Fruit fly (Drosophila melanogaster) whole organism, embryonic: ENCODE results near the gene scat.
A peak's percentile ranks its signal among the peaks of the same experiment; 100 is the strongest.

Experiments
- Bgb ChIP-seq: fragments of 200-800 bp; sonication (Bioruptor generic); IDR thresholded peaks from 2 replicates; pipeline ENCODE4 v1.3.6; 2022; ENCODE audit warnings: missing biosample characterization, missing genetic modification characterization; ENCODE audit not compliant: partially characterized antibody
- BtbVII ChIP-seq: fragments of 200-800 bp; sonication (Bioruptor generic); optimal IDR thresholded peaks from 3 replicates; lab custom pipeline; 2017; ENCODE audit warnings: missing biosample characterization, mild to moderate bottlenecking, missing genetic modification characterization
- CG10366 ChIP-seq: fragments of 200-800 bp; sonication (Bioruptor generic); IDR thresholded peaks from 2 replicates; pipeline ENCODE4 v1.3.6; 2022; ENCODE audit warnings: missing biosample characterization, missing genetic modification characterization
- CG11723 ChIP-seq: fragments of 200-800 bp; sonication (Bioruptor generic); optimal IDR thresholded peaks from 2 replicates; lab custom pipeline; 2017; ENCODE audit warnings: missing biosample characterization, mild to moderate bottlenecking, missing genetic modification characterization
- CG12236 ChIP-seq: fragments of 200-800 bp; sonication (Bioruptor generic); optimal IDR thresholded peaks from 2 replicates; lab custom pipeline; 2016; ENCODE audit warnings: missing biosample characterization, missing genetic modification characterization
- CG12769 ChIP-seq: fragments of 200-800 bp; sonication (Bioruptor generic); optimal IDR thresholded peaks from 2 replicates; lab custom pipeline; 2019; ENCODE audit warnings: missing biosample characterization, mild to moderate bottlenecking, missing genetic modification characterization, moderate library complexity
- CG13123 ChIP-seq: fragments of 200-800 bp; sonication (Bioruptor generic); optimal IDR thresholded peaks from 2 replicates; lab custom pipeline; 2016; ENCODE audit warnings: missing biosample characterization, missing genetic modification characterization
- CG13287 ChIP-seq: fragments of 200-800 bp; sonication (Bioruptor generic); IDR thresholded peaks from 2 replicates; pipeline ENCODE4 v1.3.6; 2022; ENCODE audit warnings: missing biosample characterization, missing genetic modification characterization; ENCODE audit not compliant: partially characterized antibody
- CG15269 ChIP-seq: fragments of 200-800 bp; sonication (Bioruptor generic); optimal IDR thresholded peaks from 2 replicates; lab custom pipeline; 2018; ENCODE audit warnings: missing biosample characterization, mild to moderate bottlenecking, missing genetic modification characterization, moderate library complexity
- CG17385 ChIP-seq: fragments of 200-800 bp; sonication (Bioruptor generic); optimal IDR thresholded peaks from 3 replicates; lab custom pipeline; 2018; ENCODE audit warnings: missing biosample characterization, mild to moderate bottlenecking, missing genetic modification characterization
- CG2199 ChIP-seq: fragments of 200-800 bp; sonication (Bioruptor generic); IDR thresholded peaks from 3 replicates; pipeline ENCODE4 v1.3.6; 2022; ENCODE audit warnings: missing biosample characterization, missing genetic modification characterization
- CG30403 ChIP-seq: fragments of 200-800 bp; sonication (Bioruptor generic); optimal IDR thresholded peaks from 3 replicates; lab custom pipeline; 2016; ENCODE audit warnings: missing biosample characterization, missing genetic modification characterization
- CG30431 ChIP-seq: fragments of 200-800 bp; sonication (Bioruptor generic); optimal IDR thresholded peaks from 2 replicates; lab custom pipeline; 2017; ENCODE audit warnings: missing biosample characterization, missing genetic modification characterization
- CG31388 ChIP-seq: fragments of 200-800 bp; sonication (Bioruptor generic); optimal IDR thresholded peaks from 2 replicates; lab custom pipeline; 2016; ENCODE audit warnings: missing biosample characterization, missing genetic modification characterization
- CG4328 ChIP-seq: fragments of 200-800 bp; sonication (Bioruptor generic); optimal IDR thresholded peaks from 3 replicates; lab custom pipeline; 2017; ENCODE audit warnings: missing biosample characterization, missing genetic modification reagents, missing genetic modification characterization
- CG4854 ChIP-seq: fragments of 200-800 bp; sonication (Bioruptor generic); optimal IDR thresholded peaks from 2 replicates; lab custom pipeline; 2016; ENCODE audit warnings: missing biosample characterization, missing genetic modification characterization, inconsistent platforms
- CG6765 ChIP-seq: fragments of 200-800 bp; sonication (Bioruptor generic); optimal IDR thresholded peaks from 3 replicates; lab custom pipeline; 2017; ENCODE audit warnings: missing biosample characterization, mild to moderate bottlenecking, missing genetic modification characterization
- CG7928 ChIP-seq: fragments of 200-800 bp; sonication (Bioruptor generic); optimal IDR thresholded peaks from 2 replicates; lab custom pipeline; 2017; ENCODE audit warnings: missing biosample characterization, mild to moderate bottlenecking, missing genetic modification characterization
- CG8359 ChIP-seq: fragments of 200-800 bp; sonication (Bioruptor generic); optimal IDR thresholded peaks from 2 replicates; lab custom pipeline; 2017; ENCODE audit warnings: missing biosample characterization, mild to moderate bottlenecking, missing genetic modification characterization, borderline replicate concordance
- CG8924 ChIP-seq: fragments of 200-800 bp; optimal IDR thresholded peaks from 3 replicates; lab custom pipeline; 2019; ENCODE audit warnings: missing biosample characterization, mild to moderate bottlenecking, missing genetic modification characterization, moderate library complexity
- CTCF ChIP-seq: fragments of 200-800 bp; sonication (Bioruptor generic); optimal IDR thresholded peaks from 2 replicates; lab custom pipeline; 2017; ENCODE audit warnings: missing biosample characterization, mild to moderate bottlenecking, missing genetic modification characterization, moderate library complexity
- Ets97D ChIP-seq: fragments of 200-800 bp; sonication (Bioruptor generic); optimal IDR thresholded peaks from 3 replicates; lab custom pipeline; 2016; ENCODE audit warnings: missing biosample characterization, missing genetic modification characterization
- H2.0 ChIP-seq: fragments of 200-800 bp; sonication (Bioruptor generic); IDR thresholded peaks from 2 replicates; pipeline ENCODE4 v1.3.6; 2022; ENCODE audit warnings: missing biosample characterization, missing genetic modification characterization
- Hmr ChIP-seq: fragments of 200-800 bp; sonication (Bioruptor generic); optimal IDR thresholded peaks from 3 replicates; lab custom pipeline; 2017; ENCODE audit warnings: mild to moderate bottlenecking, missing biosample characterization, missing genetic modification reagents, missing genetic modification characterization
- Hr51 ChIP-seq, 2 experiments: fragments of 200-800 bp; sonication (Bioruptor generic); optimal IDR thresholded peaks; 2 replicates in 1 of 2; 3 replicates in 1 of 2; lab custom pipeline; 2016 to 2018; ENCODE audit warnings: missing biosample characterization in 2 of 2, missing genetic modification characterization in 2 of 2, mild to moderate bottlenecking in 1 of 2, moderate library complexity in 1 of 2
- Myb ChIP-seq: fragments of 200-800 bp; sonication (Bioruptor generic); optimal IDR thresholded peaks from 2 replicates; lab custom pipeline; 2016; ENCODE audit warnings: missing biosample characterization, missing genetic modification characterization
- Oaz ChIP-seq: fragments of 200-800 bp; sonication (Bioruptor generic); IDR thresholded peaks from 2 replicates; pipeline ENCODE4 v1.3.6; 2022; ENCODE audit warnings: missing biosample characterization, missing genetic modification characterization
- Poxn ChIP-seq: fragments of 200-800 bp; sonication (Bioruptor generic); IDR thresholded peaks from 2 replicates; pipeline ENCODE4 v1.3.6; 2022; ENCODE audit warnings: missing biosample characterization, missing genetic modification characterization
- Scr ChIP-seq: fragments of 200-800 bp; sonication (Bioruptor generic); IDR thresholded peaks from 2 replicates; pipeline ENCODE4 v1.3.6; 2022; ENCODE audit warnings: missing biosample characterization, missing genetic modification characterization; ENCODE audit not compliant: partially characterized antibody
- YL-1 ChIP-seq: fragments of 200-800 bp; sonication (Bioruptor generic); optimal IDR thresholded peaks from 3 replicates; lab custom pipeline; 2017; ENCODE audit warnings: missing biosample characterization, mild to moderate bottlenecking, missing genetic modification characterization
- bbx ChIP-seq: fragments of 200-800 bp; sonication (Bioruptor generic); IDR thresholded peaks from 2 replicates; pipeline ENCODE4 v1.3.6; 2022; ENCODE audit warnings: missing biosample characterization, missing genetic modification characterization; ENCODE audit not compliant: partially characterized antibody
- chif ChIP-seq, 2 experiments: fragments of 200-800 bp; sonication (Bioruptor generic); optimal IDR thresholded peaks; 3 replicates each; lab custom pipeline; 2016; ENCODE audit warnings: missing biosample characterization in 2 of 2, missing genetic modification characterization in 2 of 2
- ci ChIP-seq: fragments of 200-800 bp; sonication (Bioruptor generic); IDR thresholded peaks from 3 replicates; pipeline ENCODE4 v1.3.6; 2022; ENCODE audit warnings: missing biosample characterization, missing genetic modification characterization
- dan ChIP-seq: fragments of 200-800 bp; sonication (Bioruptor generic); IDR thresholded peaks from 2 replicates; pipeline ENCODE4 v1.3.6; 2022; ENCODE audit warnings: missing biosample characterization, missing genetic modification characterization
- ftz-f1 ChIP-seq: fragments of 200-800 bp; sonication (Bioruptor generic); optimal IDR thresholded peaks from 2 replicates; lab custom pipeline; 2016; ENCODE audit warnings: missing biosample characterization, missing genetic modification characterization
- gfzf ChIP-seq: fragments of 200-800 bp; sonication (Bioruptor generic); optimal IDR thresholded peaks from 2 replicates; lab custom pipeline; 2016; ENCODE audit warnings: missing biosample characterization, mild to moderate bottlenecking, missing genetic modification characterization, moderate library complexity
- hb ChIP-seq: fragments of 200-800 bp; sonication (Bioruptor generic); IDR thresholded peaks from 3 replicates; pipeline ENCODE4 v1.3.6; 2022; ENCODE audit warnings: missing biosample characterization, missing genetic modification characterization; ENCODE audit not compliant: partially characterized antibody
- lbe ChIP-seq: fragments of 200-800 bp; sonication (Bioruptor generic); optimal IDR thresholded peaks from 2 replicates; lab custom pipeline; 2016; ENCODE audit warnings: missing biosample characterization, mild to moderate bottlenecking, missing genetic modification characterization
- lmd ChIP-seq: fragments of 200-800 bp; sonication (Bioruptor generic); IDR thresholded peaks from 2 replicates; pipeline ENCODE4 v1.3.6; 2022; ENCODE audit warnings: missing biosample characterization, missing genetic modification characterization
- mirr ChIP-seq: fragments of 200-800 bp; sonication (Bioruptor generic); optimal IDR thresholded peaks from 3 replicates; lab custom pipeline; 2018; ENCODE audit warnings: missing biosample characterization, mild to moderate bottlenecking, missing genetic modification characterization
- nom ChIP-seq: fragments of 200-800 bp; sonication (Bioruptor generic); optimal IDR thresholded peaks from 2 replicates; lab custom pipeline; 2017; ENCODE audit warnings: missing biosample characterization, missing genetic modification characterization, mild to moderate bottlenecking, moderate library complexity, missing genetic modification reagents
- pan ChIP-seq, 4 experiments: fragments of >200 bp in 3 of 4; fragments of 200-800 bp in 1 of 4; sonication (Bioruptor generic) in 1 of 4; optimal IDR thresholded peaks in 3 of 4; IDR thresholded peaks in 1 of 4; 2 replicates each; pipeline versions ENCODE4 v1.3.6 to Lab custom; 2017 to 2022; ENCODE audit warnings: missing biosample characterization in 2 of 4, missing genetic modification characterization in 2 of 4, mixed read lengths in 1 of 4
- peb ChIP-seq: fragments of 200-800 bp; sonication (Bioruptor generic); IDR thresholded peaks from 2 replicates; pipeline ENCODE4 v1.3.6; 2022; ENCODE audit warnings: missing biosample characterization, missing genetic modification characterization
- pho ChIP-seq: fragments of 200-800 bp; sonication (Bioruptor generic); optimal IDR thresholded peaks from 2 replicates; lab custom pipeline; 2016; ENCODE audit warnings: missing biosample characterization, missing genetic modification characterization
- psq ChIP-seq: fragments of 200-800 bp; sonication (Bioruptor generic); optimal IDR thresholded peaks from 2 replicates; lab custom pipeline; 2017; ENCODE audit warnings: missing biosample characterization, missing genetic modification characterization
- rib ChIP-seq: fragments of 200-800 bp; sonication (Bioruptor generic); IDR thresholded peaks from 2 replicates; pipeline ENCODE4 v1.3.6; 2022; ENCODE audit warnings: missing biosample characterization, missing genetic modification characterization
- sr ChIP-seq: fragments of 200-800 bp; sonication (Bioruptor generic); IDR thresholded peaks from 3 replicates; pipeline ENCODE4 v1.3.6; 2022; ENCODE audit warnings: missing biosample characterization, missing genetic modification characterization
- ttk ChIP-seq: fragments of 200-800 bp; sonication (Bioruptor generic); IDR thresholded peaks from 2 replicates; pipeline ENCODE4 v2.1.2; 2022; ENCODE audit warnings: missing biosample characterization, missing genetic modification characterization
- wek ChIP-seq: fragments of 200-800 bp; sonication (Bioruptor generic); optimal IDR thresholded peaks from 3 replicates; lab custom pipeline; 2018; ENCODE audit warnings: missing biosample characterization, mild to moderate bottlenecking, missing genetic modification characterization, moderate library complexity
- zfh1 ChIP-seq: fragments of 200-800 bp; sonication (Bioruptor generic); IDR thresholded peaks from 3 replicates; pipeline ENCODE4 v1.3.6; 2022; ENCODE audit warnings: missing biosample characterization, missing genetic modification characterization

The scat gene

DNA sequence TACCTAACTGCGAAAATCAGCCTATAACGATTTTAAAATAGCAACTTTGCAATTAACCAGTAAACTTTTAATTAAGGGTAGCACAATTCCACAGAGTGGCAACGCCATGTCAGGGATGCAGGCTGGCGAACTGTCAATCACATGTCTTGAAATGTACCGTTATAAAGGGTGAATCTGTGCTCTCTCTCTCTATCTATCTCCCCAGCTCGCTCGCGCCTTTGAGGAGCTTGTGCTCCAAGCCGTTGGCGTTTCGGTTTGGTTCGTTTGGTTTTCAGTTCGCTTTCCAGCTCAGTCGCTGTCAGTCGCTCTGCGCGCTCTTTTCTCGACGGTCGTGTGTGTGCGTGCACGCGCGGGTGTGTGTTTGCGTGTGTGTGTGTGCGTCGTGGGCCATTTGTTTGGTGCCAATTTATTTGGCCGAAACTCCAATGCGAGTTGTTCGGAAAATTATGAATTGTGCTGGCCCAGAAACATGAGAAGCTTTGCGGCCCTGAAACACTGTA is 6.1 kb downstream of the scat start, which contains the start of gene numb (continued):
- no peak for TF ChIP-seq nom (GFP tag; lab: Kevin White, UChicago)
- peak; percentile 46 for TF ChIP-seq Hmr (GFP tag; lab: Kevin White, UChicago)
- no peak for TF ChIP-seq YL-1
- TF ChIP-seq ttk: peak; percentile 55; the same call in 1 of the 2 replicates
- peak; percentile 32; the same call in 1 of the 2 replicates for TF ChIP-seq CG13287 (GFP tag; lab: Robert Waterston, UW)
- no peak for TF ChIP-seq gfzf (GFP tag; lab: Kevin White, UChicago)
- TF ChIP-seq sr (GFP tag; lab: Robert Waterston, UW): peak; percentile 58; the same call in 2 of the 3 replicates
- TF ChIP-seq CG4328 (GFP tag; lab: Kevin White, UChicago): no peak
- TF ChIP-seq hb: no peak
- TF ChIP-seq CG30403 (GFP tag; lab: Kevin White, UChicago): no peak
- TF ChIP-seq Myb (GFP tag; lab: Kevin White, UChicago): peak; percentile 85
- TF ChIP-seq CG17385 (GFP tag; lab: Kevin White, UChicago): no peak
- no peak for TF ChIP-seq CG10366 (GFP tag; lab: Robert Waterston, UW)
- peak; percentile 27 for TF ChIP-seq CG8924 (tag; lab: Kevin White, UChicago)
- TF ChIP-seq wek: peak; percentile 60
- TF ChIP-seq rib (GFP tag; lab: Robert Waterston, UW): peak; percentile 70; the same call in 1 of the 2 replicates
- no peak for TF ChIP-seq CG6765
- TF ChIP-seq chif (GFP tag; optimal IDR thresholded peaks at IDR 0.05; lab: Kevin White, UChicago): no peak
- TF ChIP-seq Ets97D (GFP tag; lab: Kevin White, UChicago): peak; percentile 11
- peak; percentile 68; the same call in 1 of the 3 replicates for TF ChIP-seq CG2199
- TF ChIP-seq CG11723 (GFP tag; lab: Kevin White, UChicago): no peak
- TF ChIP-seq pan (optimal IDR thresholded peaks at IDR 0.05; lab: Kevin White, UChicago): no peak
- no peak for TF ChIP-seq pan (GFP tag; optimal IDR thresholded peaks at IDR 0.05 in 1 of 2, IDR thresholded peaks at IDR 0.05 in 1 of 2)
- peak; percentile 29 for TF ChIP-seq Scr (GFP tag; lab: Robert Waterston, UW)
- no peak for TF ChIP-seq psq (GFP tag; lab: Kevin White, UChicago)
- no peak for TF ChIP-seq H2.0 (GFP tag; lab: Robert Waterston, UW)
- TF ChIP-seq CG30431 (GFP tag; lab: Kevin White, UChicago): no peak
- TF ChIP-seq CG15269 (tag; lab: Kevin White, UChicago): no peak
- TF ChIP-seq bbx: peak; percentile 18; the same call in 1 of the 2 replicates
- TF ChIP-seq Bgb (GFP tag; lab: Robert Waterston, UW): peak; percentile 53
- TF ChIP-seq CG31388 (GFP tag; lab: Kevin White, UChicago): no peak
- peak; percentile 32 for TF ChIP-seq mirr (GFP tag; lab: Kevin White, UChicago)
- TF ChIP-seq Oaz: no peak
- peak in 1 of 2 experiments; percentile 3 for TF ChIP-seq Hr51 (GFP tag; optimal IDR thresholded peaks at IDR 0.05; lab: Kevin White, UChicago)
- no peak for TF ChIP-seq dan (GFP tag; lab: Robert Waterston, UW)
- TF ChIP-seq CG4854 (GFP tag; lab: Kevin White, UChicago): no peak
- no peak for TF ChIP-seq lmd (GFP tag; lab: Robert Waterston, UW)
- TF ChIP-seq CG12769 (tag; lab: Kevin White, UChicago): peak; percentile 36
- TF ChIP-seq ftz-f1 (GFP tag; lab: Kevin White, UChicago): peak; percentile 9
- TF ChIP-seq CG12236 (GFP tag; lab: Kevin White, UChicago): no peak
- TF ChIP-seq CG7928: peak; percentile 84
- TF ChIP-seq pho (GFP tag; lab: Kevin White, UChicago): no peak
- TF ChIP-seq CG13123 (GFP tag; lab: Kevin White, UChicago): no peak
- no peak for TF ChIP-seq peb (GFP tag; lab: Robert Waterston, UW)
- peak; percentile 71; the same call in 2 of the 3 replicates for TF ChIP-seq ci
- no peak for TF ChIP-seq lbe (GFP tag; lab: Kevin White, UChicago)
- TF ChIP-seq CG8359 (GFP tag; lab: Kevin White, UChicago): no peak
- no peak for TF ChIP-seq BtbVII (GFP tag; lab: Kevin White, UChicago)
- TF ChIP-seq Poxn (GFP tag; lab: Robert Waterston, UW): no peak
- TF ChIP-seq CTCF: no peak
- TF ChIP-seq zfh1 (GFP tag; lab: Robert Waterston, UW): no peak
